Worm (Caenorhabditis elegans) whole organism, midembryonic: ENCODE results near the gene F40H3.2.

ENCODE experiments used
- T22C8.4 ChIP-seq: fragments of 200-800 bp; sonication (Bioruptor generic); IDR thresholded peaks from 2 replicates; pipeline ENCODE4 v1.3.6; 2022; ENCODE audit warnings: missing genetic modification characterization, missing compliant biosample characterization
- cog-1 ChIP-seq: sonication (generic microtip); optimal IDR thresholded peaks from 2 replicates; lab custom pipeline; 2016; ENCODE audit warnings: missing genetic modification characterization, missing compliant biosample characterization
- flt-1 ChIP-seq: fragments of 200-800 bp; sonication (Bioruptor generic); IDR thresholded peaks from 2 replicates; pipeline ENCODE4 v1.3.6; 2022; ENCODE audit warnings: missing genetic modification characterization, missing compliant biosample characterization
- ref-1 ChIP-seq: fragments of 200-800 bp; sonication (Bioruptor generic); conservative IDR thresholded peaks from 2 replicates; pipeline ENCODE4 v1.3.6; 2022; ENCODE audit warnings: missing genetic modification reagents, missing genetic modification characterization, missing compliant biosample characterization
- ztf-23 ChIP-seq: fragments of 200-800 bp; sonication (Bioruptor generic); IDR thresholded peaks from 2 replicates; pipeline ENCODE4 v1.3.6; 2022; ENCODE audit warnings: missing genetic modification reagents, missing genetic modification characterization, missing compliant biosample characterization
- ztf-29 ChIP-seq: fragments of 200-800 bp; sonication (Bioruptor generic); IDR thresholded peaks from 2 replicates; pipeline ENCODE4 v1.3.6; 2022; ENCODE audit warnings: missing genetic modification reagents, missing genetic modification characterization, missing compliant biosample characterization

DNA sequence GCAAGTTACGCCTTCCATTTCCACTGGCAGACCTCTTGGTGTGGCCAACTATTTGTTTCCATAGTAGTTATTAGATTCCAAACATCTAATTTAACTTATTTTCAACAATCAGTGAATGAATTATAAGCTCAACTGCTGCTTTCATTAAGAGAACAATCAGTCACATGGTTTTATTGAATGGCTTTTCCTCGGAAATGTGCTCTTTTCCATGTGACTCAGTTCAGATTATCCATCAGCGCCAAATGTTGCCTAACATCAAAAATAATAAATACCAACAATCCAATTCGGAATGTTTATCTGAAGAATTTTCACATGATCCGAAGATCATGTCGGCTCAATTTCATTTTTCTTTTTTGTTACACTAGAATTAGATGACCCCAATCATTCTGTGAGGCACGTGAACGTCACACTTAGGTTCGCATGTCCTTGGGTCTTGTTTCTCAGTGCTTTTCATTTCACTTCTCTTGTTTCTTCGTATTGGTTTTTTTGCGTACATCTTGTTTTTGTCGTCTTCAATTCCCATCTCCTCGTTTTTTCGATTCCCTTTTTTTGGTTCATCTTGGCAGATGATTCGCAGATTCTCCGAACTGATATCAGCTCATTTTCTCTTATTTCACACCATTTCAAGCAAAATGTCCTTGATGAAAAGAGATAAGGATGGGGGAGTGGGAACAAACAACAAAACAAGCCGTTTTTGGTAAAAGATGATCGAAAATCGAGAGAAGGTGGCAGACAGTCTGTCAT is 2.9 kb downstream of the F40H3.2 start:
- no peak for TF ChIP-seq flt-1
- TF ChIP-seq cog-1 (tag; lab: Kevin White, UChicago) = no peak
- no peak for TF ChIP-seq ztf-29 (GFP tag; lab: Robert Waterston, UW)
- TF ChIP-seq ztf-23 (GFP tag; lab: Robert Waterston, UW) = no peak
- no peak for TF ChIP-seq ref-1
- TF ChIP-seq T22C8.4 (GFP tag; lab: Robert Waterston, UW) = no peak
